Worm (Caenorhabditis elegans): ENCODE data around the gene npax-1.

DNA sequence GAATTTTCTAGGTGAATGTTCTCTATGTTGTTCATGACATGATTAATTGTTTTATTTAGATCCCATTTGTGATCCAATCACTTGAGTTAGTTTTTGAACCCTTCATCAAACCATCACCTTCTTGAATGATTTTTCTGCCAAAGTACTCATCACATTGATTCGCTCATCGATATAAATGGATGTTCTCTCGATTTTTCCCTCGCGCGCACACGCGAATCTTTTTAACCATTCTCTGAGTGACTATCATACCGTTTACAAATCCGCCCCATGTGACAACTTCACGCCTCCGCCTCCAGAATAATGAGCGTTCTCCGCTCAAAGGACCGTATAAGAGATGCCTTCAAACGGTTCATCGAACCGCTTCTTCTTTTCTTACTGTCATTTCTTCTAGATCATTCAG is 11.8 kb upstream of the npax-1 start:
- TF ChIP-seq ztf-29 (GFP tag; IDR thresholded peaks at IDR 0.05) (no peak), cog-1 (tag; optimal IDR thresholded peaks at IDR 0.05) (no peak), klf-2 (GFP tag; conservative IDR thresholded peaks at IDR 0.05) (no peak), med-1 (GFP tag; optimal IDR thresholded peaks at IDR 0.05; ENCODE audit: insufficient read depth) (no peak), tab-1 (GFP tag; IDR thresholded peaks at IDR 0.05) (no peak), ztf-23 (GFP tag; IDR thresholded peaks at IDR 0.05) (no peak), flt-1 (GFP tag; IDR thresholded peaks at IDR 0.05) (no peak), T22C8.4 (GFP tag; IDR thresholded peaks at IDR 0.05) (no peak)
